Worm (Caenorhabditis elegans) whole organism, mixed stage, embryonic: Measurements from ENCODE around the gene nhr-283.

Experiments
- ces-1 ChIP-seq: fragments of 150-350 bp; optimal IDR thresholded peaks from 2 replicates; lab custom pipeline; 2014; ENCODE audit warnings: missing biosample characterization, missing genetic modification reagents, missing genetic modification characterization
- elt-3 ChIP-seq: fragments of 150-350 bp; optimal IDR thresholded peaks from 2 replicates; lab custom pipeline; 2014; ENCODE audit warnings: missing biosample characterization, missing genetic modification characterization
- lin-13 ChIP-seq: fragments of 150-350 bp; optimal IDR thresholded peaks from 2 replicates; lab custom pipeline; 2014; ENCODE audit warnings: missing biosample characterization, missing genetic modification characterization
- mep-1 ChIP-seq: fragments of 150-350 bp; optimal IDR thresholded peaks from 2 replicates; lab custom pipeline; 2017; ENCODE audit warnings: missing biosample characterization, missing genetic modification reagents, missing genetic modification characterization, inconsistent platforms
- mls-2 ChIP-seq: sonication (generic microtip); optimal IDR thresholded peaks from 2 replicates; lab custom pipeline; 2016; ENCODE audit warnings: mild to moderate bottlenecking, missing genetic modification characterization, moderate library complexity, missing compliant biosample characterization
- nhr-237 ChIP-seq: fragments of 150-350 bp; optimal IDR thresholded peaks from 2 replicates; lab custom pipeline; 2014; ENCODE audit warnings: missing biosample characterization, missing genetic modification characterization
- nhr-76 ChIP-seq: sonication (generic microtip); optimal IDR thresholded peaks from 2 replicates; lab custom pipeline; 2017; ENCODE audit warnings: missing biosample characterization, missing genetic modification characterization
- sem-2 ChIP-seq: fragments of 200-800 bp; sonication (Bioruptor generic); optimal IDR thresholded peaks from 2 replicates; lab custom pipeline; 2018; ENCODE audit warnings: mild to moderate bottlenecking, missing genetic modification characterization, missing compliant biosample characterization
- unc-39 ChIP-seq: fragments of 150-350 bp; optimal IDR thresholded peaks from 2 replicates; lab custom pipeline; 2014; ENCODE audit warnings: missing biosample characterization, missing genetic modification characterization
- unc-62 ChIP-seq: fragments of 150-350 bp; optimal IDR thresholded peaks from 2 replicates; lab custom pipeline; 2014; ENCODE audit warnings: missing biosample characterization, missing genetic modification reagents, missing genetic modification characterization
- zip-8 ChIP-seq: fragments of 150-350 bp; optimal IDR thresholded peaks from 2 replicates; lab custom pipeline; 2014; ENCODE audit warnings: missing biosample characterization, missing genetic modification characterization
- ztf-11 ChIP-seq: fragments of 150-350 bp; optimal IDR thresholded peaks from 2 replicates; lab custom pipeline; 2014; ENCODE audit warnings: missing biosample characterization, missing genetic modification characterization

DNA sequence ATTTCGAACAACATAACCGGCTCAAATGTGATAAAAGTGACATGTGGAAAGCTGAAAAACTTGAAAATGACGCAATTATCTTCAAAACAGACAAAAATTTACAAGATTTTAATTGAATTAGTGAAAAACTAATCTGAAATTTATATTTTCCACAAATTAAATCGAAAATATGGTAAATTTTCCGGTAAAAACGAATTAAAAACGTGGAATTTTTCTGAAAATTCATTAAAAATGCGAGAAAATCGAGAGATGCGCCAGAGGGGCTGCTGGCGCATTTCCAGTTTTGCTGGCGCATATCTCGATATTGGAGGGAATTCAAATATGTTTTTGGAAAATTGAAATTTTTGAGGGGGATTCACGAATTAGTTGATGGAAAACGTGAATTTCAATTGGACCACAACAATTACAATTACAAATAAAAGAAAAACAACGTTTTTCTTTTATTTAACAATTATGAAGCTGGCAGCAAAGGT, 10.4 kb downstream of the nhr-283 start, which contains the start of the genes haf-3 and F57A10.2:
- no peak for TF ChIP-seq elt-3 (tag; lab: Kevin White, UChicago)
- no peak for TF ChIP-seq ztf-11 (tag; lab: Kevin White, UChicago)
- TF ChIP-seq mep-1 (tag; lab: Kevin White, UChicago) = peak; percentile 91
- no peak for TF ChIP-seq zip-8
- no peak for TF ChIP-seq nhr-76 (tag; lab: Kevin White, UChicago)
- peak; percentile 67 for TF ChIP-seq ces-1 (GFP tag; lab: Kevin White, UChicago)
- no peak for TF ChIP-seq mls-2 (tag; lab: Kevin White, UChicago)
- no peak for TF ChIP-seq unc-62 (GFP tag; lab: Kevin White, UChicago)
- peak; percentile 85 for TF ChIP-seq lin-13 (tag; lab: Kevin White, UChicago)
- peak; percentile 82 for TF ChIP-seq nhr-237
- TF ChIP-seq sem-2 (GFP tag; lab: Kevin White, UChicago) = no peak
- TF ChIP-seq unc-39 (tag; lab: Kevin White, UChicago) = no peak
